Fruit fly (Drosophila melanogaster) whole organism, pupa: Measurements from ENCODE around the gene Egfrap.
A peak's percentile ranks its signal among the peaks of the same experiment; 100 is the strongest.

Experiments
- CG10348 ChIP-seq: fragments of 200-800 bp; sonication (Bioruptor generic); IDR thresholded peaks from 2 replicates; pipeline ENCODE4 v1.3.6; 2022; ENCODE audit warnings: missing biosample characterization, missing genetic modification characterization
- CG12605 ChIP-seq: fragments of 200-800 bp; sonication (Bioruptor generic); IDR thresholded peaks from 2 replicates; pipeline ENCODE4 v1.3.6; 2022; ENCODE audit warnings: missing biosample characterization, missing genetic modification characterization
- CG13204 ChIP-seq: fragments of 200-800 bp; sonication (Bioruptor generic); optimal IDR thresholded peaks from 2 replicates; lab custom pipeline; 2018; ENCODE audit warnings: missing biosample characterization, mild to moderate bottlenecking, missing genetic modification characterization, moderate library complexity
- CG14655 ChIP-seq: fragments of 200-800 bp; sonication (Bioruptor generic); optimal IDR thresholded peaks from 3 replicates; lab custom pipeline; 2017; ENCODE audit warnings: mild to moderate bottlenecking, missing biosample characterization, missing genetic modification reagents, missing genetic modification characterization
- CG15710 ChIP-seq: fragments of 200-800 bp; sonication (Bioruptor generic); optimal IDR thresholded peaks from 2 replicates; lab custom pipeline; 2018; ENCODE audit warnings: missing biosample characterization, mild to moderate bottlenecking, missing genetic modification characterization, moderate library complexity
- CG17806 ChIP-seq: fragments of 200-800 bp; sonication (Bioruptor generic); optimal IDR thresholded peaks from 2 replicates; lab custom pipeline; 2018; ENCODE audit warnings: missing biosample characterization, mild to moderate bottlenecking, missing genetic modification characterization, moderate library complexity
- CG32121 ChIP-seq: fragments of 200-800 bp; sonication (Bioruptor generic); IDR thresholded peaks from 2 replicates; pipeline ENCODE4 v1.3.6; 2022; ENCODE audit warnings: missing biosample characterization, missing genetic modification characterization
- CG34367 ChIP-seq: fragments of 200-800 bp; sonication (Bioruptor generic); optimal IDR thresholded peaks from 2 replicates; lab custom pipeline; 2018; ENCODE audit warnings: missing biosample characterization, mild to moderate bottlenecking, missing genetic modification characterization
- CG4496 ChIP-seq: fragments of 200-800 bp; sonication (Bioruptor generic); IDR thresholded peaks from 3 replicates; pipeline ENCODE4 v1.3.6; 2022; ENCODE audit warnings: missing biosample characterization, missing genetic modification characterization
- CG8159 ChIP-seq: fragments of 200-800 bp; sonication (Bioruptor generic); optimal IDR thresholded peaks from 3 replicates; lab custom pipeline; 2018; ENCODE audit warnings: missing biosample characterization, mild to moderate bottlenecking, missing genetic modification characterization, moderate library complexity
- CG8301 ChIP-seq: fragments of 200-800 bp; sonication (Bioruptor generic); optimal IDR thresholded peaks from 2 replicates; lab custom pipeline; 2018; ENCODE audit warnings: missing biosample characterization, mild to moderate bottlenecking, missing genetic modification characterization
- CG9948 ChIP-seq: fragments of 200-800 bp; sonication (Bioruptor generic); optimal IDR thresholded peaks from 2 replicates; lab custom pipeline; 2018; ENCODE audit warnings: missing biosample characterization, mild to moderate bottlenecking, missing genetic modification characterization, moderate library complexity
- D1 ChIP-seq: fragments of 200-800 bp; sonication (Bioruptor generic); optimal IDR thresholded peaks from 2 replicates; lab custom pipeline; 2018; ENCODE audit warnings: missing biosample characterization, mild to moderate bottlenecking, missing genetic modification characterization, moderate library complexity
- EcR ChIP-seq: fragments of 200-800 bp; sonication (Bioruptor generic); optimal IDR thresholded peaks from 3 replicates; lab custom pipeline; 2019; ENCODE audit warnings: missing biosample characterization, missing genetic modification characterization, mild to moderate bottlenecking, moderate library complexity, missing genetic modification reagents
- Ets98B ChIP-seq: fragments of 200-800 bp; sonication (Bioruptor generic); IDR thresholded peaks from 2 replicates; pipeline ENCODE4 v1.3.6; 2022; ENCODE audit warnings: missing biosample characterization, missing genetic modification characterization
- Pif1A ChIP-seq: fragments of 200-800 bp; sonication (Bioruptor generic); optimal IDR thresholded peaks from 3 replicates; lab custom pipeline; 2016; ENCODE audit warnings: missing biosample characterization, missing genetic modification characterization
- Pif1B ChIP-seq: fragments of 200-800 bp; sonication (Bioruptor generic); optimal IDR thresholded peaks from 3 replicates; lab custom pipeline; 2016; ENCODE audit warnings: missing biosample characterization, missing genetic modification characterization
- Snoo ChIP-seq: fragments of 200-800 bp; sonication (Bioruptor generic); optimal IDR thresholded peaks from 3 replicates; lab custom pipeline; 2017; ENCODE audit warnings: missing biosample characterization, mild to moderate bottlenecking, missing genetic modification characterization, inconsistent platforms
- fd96Ca ChIP-seq: fragments of 200-800 bp; sonication (Bioruptor generic); IDR thresholded peaks from 3 replicates; pipeline ENCODE4 v1.3.6; 2022; ENCODE audit warnings: missing biosample characterization, missing genetic modification characterization
- gl ChIP-seq: fragments of 200-800 bp; sonication (Bioruptor generic); optimal IDR thresholded peaks from 2 replicates; lab custom pipeline; 2018; ENCODE audit warnings: missing biosample characterization, mild to moderate bottlenecking, missing genetic modification characterization
- rn ChIP-seq: fragments of 200-800 bp; sonication (Bioruptor generic); IDR thresholded peaks from 2 replicates; pipeline ENCODE4 v1.3.6; 2022; ENCODE audit warnings: missing biosample characterization, missing genetic modification characterization

Gene Egfrap

DNA sequence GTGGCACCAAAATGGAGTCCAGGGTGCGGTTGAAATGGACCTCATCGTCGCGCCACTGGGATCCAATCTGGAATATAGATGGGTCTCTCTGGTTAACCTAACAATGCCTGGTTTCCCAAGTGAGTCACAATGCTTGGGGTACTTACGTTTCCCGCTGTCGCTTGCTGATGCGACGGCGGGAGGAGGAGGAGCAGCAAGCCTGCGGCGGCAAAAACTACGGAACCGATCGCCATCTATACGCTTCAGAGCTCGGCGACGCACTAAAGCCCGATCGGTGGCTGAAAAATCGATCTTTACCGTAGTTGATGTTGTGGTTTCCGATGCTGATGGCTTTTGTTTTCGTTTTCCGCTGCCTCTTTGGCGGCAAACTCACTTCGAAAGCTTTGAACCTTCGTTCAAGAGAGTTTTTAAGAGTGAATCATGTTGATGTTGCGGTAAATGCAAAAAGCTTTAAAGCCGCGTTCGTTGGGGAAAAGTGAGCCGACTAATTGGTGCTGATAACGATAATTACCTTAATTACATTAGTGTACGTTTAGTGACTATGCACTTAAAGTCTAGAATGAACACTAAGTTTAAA lies 48.2 kb downstream of the Egfrap start, which contains the start of gene QC:
Gene QC, minus strand, starts transcription at position 268 of the 577 bp plus-strand sequence.
- TF ChIP-seq EcR (GFP tag; lab: Kevin White, UChicago) (no peak), CG4496 (0 out of 3 replicates have a peak, but pooled peaks have one; percentile 47)

DNA sequence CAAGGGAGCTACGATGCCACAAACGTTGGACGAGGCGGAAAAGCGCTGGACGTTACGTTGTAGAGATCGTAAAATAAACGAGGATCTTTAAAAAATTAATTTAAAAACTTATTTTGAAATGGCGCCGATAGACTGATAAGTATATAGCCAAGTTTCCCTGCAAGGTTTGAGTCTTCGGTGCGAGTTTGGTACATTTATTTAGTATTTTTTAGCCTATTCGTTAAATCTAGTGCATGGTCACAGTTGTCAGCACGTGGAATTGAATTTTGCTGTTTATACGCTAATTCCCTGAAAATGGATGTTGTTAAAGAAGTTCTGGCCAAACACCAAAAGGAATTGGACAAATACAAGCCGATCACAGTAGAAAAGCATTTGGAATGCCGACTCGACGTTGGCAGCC lies 51.2 kb downstream of the Egfrap start, which contains the start of gene CG32409:
Gene CG32409, plus strand, starts transcription at position 224 of the 400 bp plus-strand sequence.
- TF ChIP-seq D1 (tag; lab: Kevin White, UChicago) (no peak), CG12605 (GFP tag; lab: Robert Waterston, UW) (no peak), Pif1B (GFP tag; lab: Kevin White, UChicago) (no peak), CG8301 (tag; lab: Kevin White, UChicago) (no peak), gl (tag; lab: Kevin White, UChicago) (no peak), Pif1A (no peak), EcR (GFP tag; lab: Kevin White, UChicago) (no peak), CG34367 (tag; lab: Kevin White, UChicago) (no peak), CG10348 (GFP tag; lab: Robert Waterston, UW) (no peak), CG9948 (tag; lab: Kevin White, UChicago) (no peak), CG13204 (GFP tag; lab: Kevin White, UChicago) (no peak), Snoo (no peak), CG32121 (GFP tag; lab: Robert Waterston, UW) (no peak), fd96Ca (GFP tag; lab: Robert Waterston, UW) (no peak), CG17806 (tag; lab: Kevin White, UChicago) (no peak), CG14655 (GFP tag; lab: Kevin White, UChicago) (no peak), rn (GFP tag; lab: Robert Waterston, UW) (no peak)
- TF ChIP-seq, all 21 proteins: peak for 0

DNA sequence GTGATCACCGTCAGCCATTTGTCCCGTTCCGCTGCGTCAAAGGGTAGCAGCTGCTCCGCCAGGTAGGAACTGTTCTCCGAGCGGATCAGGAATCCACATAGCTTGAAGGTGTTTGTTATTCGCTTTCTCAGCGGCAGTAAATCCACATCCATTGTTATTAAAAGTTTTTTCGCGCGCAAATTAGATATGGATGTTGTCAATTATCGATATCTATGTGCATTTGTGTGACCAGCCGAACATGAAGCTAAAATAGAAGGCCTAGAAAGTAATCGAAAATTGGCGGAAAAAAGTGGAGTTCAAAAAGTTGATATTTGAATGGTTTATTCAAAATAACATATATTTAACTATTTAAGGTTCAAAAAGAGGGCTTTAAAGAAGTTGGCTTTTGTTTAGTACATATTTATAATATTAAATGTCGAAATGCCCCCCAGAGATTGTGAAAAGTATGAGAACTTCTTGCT lies 53.2 kb downstream of the Egfrap start, which contains the start of the genes PolE2 and CG5592:
Gene PolE2, minus strand, starts transcription at position 208 of the 461 bp plus-strand sequence.
Gene CG5592, plus strand, starts transcription at position 411 of the 461 bp plus-strand sequence.
- TF ChIP-seq Pif1A (no peak), CG8301 (tag; lab: Kevin White, UChicago) (no peak), CG9948 (tag; lab: Kevin White, UChicago) (no peak), gl (tag; lab: Kevin White, UChicago) (no peak), CG14655 (GFP tag; lab: Kevin White, UChicago) (no peak), EcR (GFP tag; lab: Kevin White, UChicago) (no peak), CG10348 (GFP tag; lab: Robert Waterston, UW) (no peak), CG15710 (tag; lab: Kevin White, UChicago) (no peak), Pif1B (GFP tag; lab: Kevin White, UChicago) (no peak)

DNA sequence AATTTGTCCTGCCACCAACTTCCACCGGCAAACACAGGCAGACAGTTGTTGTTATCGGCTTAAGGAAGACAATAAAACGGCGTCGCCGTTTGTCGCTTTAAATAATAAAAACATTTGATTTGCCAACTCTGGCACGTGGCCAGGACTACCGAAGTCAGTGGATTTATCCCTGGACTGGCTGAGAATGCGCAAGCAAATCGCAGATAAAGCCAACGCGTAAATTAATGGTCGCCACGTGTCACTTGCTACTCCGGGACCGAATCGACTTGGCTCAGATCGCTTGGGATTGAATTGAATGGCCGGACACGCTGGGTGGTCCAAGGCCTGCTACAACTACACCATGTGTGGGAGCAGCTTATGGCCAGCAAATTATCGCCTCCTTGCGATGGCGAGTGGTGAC lies 57.4 kb downstream of the Egfrap start:
- TF ChIP-seq CG13204 (GFP tag; lab: Kevin White, UChicago): no peak
- TF ChIP-seq D1 (tag; lab: Kevin White, UChicago): no peak
- no peak for TF ChIP-seq CG10348 (GFP tag; lab: Robert Waterston, UW)
- TF ChIP-seq CG17806 (tag; lab: Kevin White, UChicago): no peak
- TF ChIP-seq CG15710 (tag; lab: Kevin White, UChicago): no peak
- no peak for TF ChIP-seq CG4496
- no peak for TF ChIP-seq EcR (GFP tag; lab: Kevin White, UChicago)
- TF ChIP-seq Snoo: no peak
- TF ChIP-seq CG8301 (tag; lab: Kevin White, UChicago): no peak
- TF ChIP-seq CG32121 (GFP tag; lab: Robert Waterston, UW): no peak
- no peak for TF ChIP-seq Pif1B (GFP tag; lab: Kevin White, UChicago)
- TF ChIP-seq fd96Ca (GFP tag; lab: Robert Waterston, UW): no peak
- TF ChIP-seq rn (GFP tag; lab: Robert Waterston, UW): no peak
- TF ChIP-seq Pif1A: no peak
- TF ChIP-seq CG8159 (tag; lab: Kevin White, UChicago): no peak
- no peak for TF ChIP-seq gl (tag; lab: Kevin White, UChicago)
- no peak for TF ChIP-seq CG14655 (GFP tag; lab: Kevin White, UChicago)
- no peak for TF ChIP-seq Ets98B
- no peak for TF ChIP-seq CG9948 (tag; lab: Kevin White, UChicago)
- TF ChIP-seq CG34367 (tag; lab: Kevin White, UChicago): no peak

DNA sequence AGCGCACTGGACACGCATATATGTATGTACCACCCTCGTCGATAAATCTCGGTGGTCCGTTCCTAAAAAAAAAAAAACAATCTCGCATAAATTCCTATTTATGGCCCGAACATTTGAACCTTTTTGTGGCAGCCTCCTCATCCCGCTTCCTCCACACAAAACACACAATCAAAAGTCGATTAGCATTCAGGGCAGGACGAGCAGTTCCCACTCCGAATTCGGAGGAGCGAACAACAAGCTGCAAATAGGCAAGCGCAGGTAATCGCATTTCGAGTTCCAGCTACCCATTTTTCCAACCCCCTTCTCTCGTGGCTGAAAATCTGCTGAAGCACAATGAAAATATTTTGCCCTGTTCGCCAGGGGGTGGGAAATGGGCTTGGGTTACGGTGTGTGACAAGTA lies 58.6 kb downstream of the Egfrap start:
- no peak for TF ChIP-seq Ets98B
- TF ChIP-seq CG17806 (tag; lab: Kevin White, UChicago): no peak
- TF ChIP-seq CG13204 (GFP tag; lab: Kevin White, UChicago): no peak
- no peak for TF ChIP-seq CG10348 (GFP tag; lab: Robert Waterston, UW)
- no peak for TF ChIP-seq Pif1B (GFP tag; lab: Kevin White, UChicago)
- no peak for TF ChIP-seq Pif1A
- TF ChIP-seq gl (tag; lab: Kevin White, UChicago): no peak
- TF ChIP-seq Snoo: no peak
- TF ChIP-seq EcR (GFP tag; lab: Kevin White, UChicago): no peak
- no peak for TF ChIP-seq CG32121 (GFP tag; lab: Robert Waterston, UW)
- TF ChIP-seq rn (GFP tag; lab: Robert Waterston, UW): no peak

DNA sequence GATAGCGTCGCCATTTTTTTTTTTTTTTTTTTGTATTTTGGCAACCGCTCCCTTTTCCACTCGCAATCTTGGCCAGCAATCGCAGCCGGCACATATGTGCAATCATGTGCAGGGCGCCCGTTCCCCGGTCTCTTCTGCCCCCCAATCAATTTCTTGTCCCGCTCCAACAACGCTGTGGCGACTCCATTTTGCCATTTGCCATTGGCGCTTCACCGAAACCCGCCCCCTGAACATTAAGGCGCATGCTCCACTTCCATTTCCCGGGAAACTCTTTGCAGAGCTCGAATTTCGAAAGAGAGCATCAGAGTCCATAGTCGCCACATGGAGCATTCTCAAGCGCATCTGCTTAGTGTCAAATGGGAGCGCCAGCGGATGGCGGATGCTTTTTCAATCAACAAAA lies 59.3 kb downstream of the Egfrap start:
- no peak for TF ChIP-seq CG8301 (tag; lab: Kevin White, UChicago)
- TF ChIP-seq EcR (GFP tag; lab: Kevin White, UChicago): no peak
- TF ChIP-seq CG32121 (GFP tag; lab: Robert Waterston, UW): no peak
- TF ChIP-seq CG14655 (GFP tag; lab: Kevin White, UChicago): no peak
- no peak for TF ChIP-seq Pif1A
- TF ChIP-seq CG10348 (GFP tag; lab: Robert Waterston, UW): no peak
- no peak for TF ChIP-seq fd96Ca (GFP tag; lab: Robert Waterston, UW)
- no peak for TF ChIP-seq rn (GFP tag; lab: Robert Waterston, UW)
- TF ChIP-seq gl (tag; lab: Kevin White, UChicago): no peak
- TF ChIP-seq CG17806 (tag; lab: Kevin White, UChicago): no peak
- TF ChIP-seq CG34367 (tag; lab: Kevin White, UChicago): no peak
- no peak for TF ChIP-seq Pif1B (GFP tag; lab: Kevin White, UChicago)
- no peak for TF ChIP-seq CG4496
- no peak for TF ChIP-seq CG12605 (GFP tag; lab: Robert Waterston, UW)
- TF ChIP-seq CG9948 (tag; lab: Kevin White, UChicago): no peak
- TF ChIP-seq CG13204 (GFP tag; lab: Kevin White, UChicago): no peak
- TF ChIP-seq CG8159 (tag; lab: Kevin White, UChicago): no peak
- TF ChIP-seq CG15710 (tag; lab: Kevin White, UChicago): no peak
- TF ChIP-seq D1 (tag; lab: Kevin White, UChicago): no peak
- no peak for TF ChIP-seq Ets98B
- TF ChIP-seq, all 21 proteins: peak for 0
